Fruit fly (Drosophila melanogaster) whole organism, adult: Measurements from ENCODE around the gene Ir93a.

ENCODE experiments used
- CG11617 ChIP-seq: fragments of 200-800 bp; sonication (Bioruptor generic); optimal IDR thresholded peaks from 2 replicates; lab custom pipeline; 2017; ENCODE audit warnings: mild to moderate bottlenecking, missing biosample characterization, missing genetic modification reagents, missing genetic modification characterization
- CG12768 ChIP-seq: fragments of 200-800 bp; sonication (Bioruptor generic); optimal IDR thresholded peaks from 2 replicates; lab custom pipeline; 2017; ENCODE audit warnings: missing biosample characterization, missing genetic modification characterization, mild to moderate bottlenecking, moderate library complexity, missing genetic modification reagents
- CG14711 ChIP-seq: fragments of 200-800 bp; sonication (Bioruptor generic); optimal IDR thresholded peaks from 2 replicates; lab custom pipeline; 2018; ENCODE audit warnings: missing biosample characterization, mild to moderate bottlenecking, missing genetic modification characterization, moderate library complexity
- CG1620 ChIP-seq: fragments of 200-800 bp; sonication (Bioruptor generic); optimal IDR thresholded peaks from 2 replicates; lab custom pipeline; 2016; ENCODE audit warnings: missing biosample characterization, missing genetic modification characterization
- CG33017 ChIP-seq: fragments of 200-800 bp; sonication (Bioruptor generic); optimal IDR thresholded peaks from 2 replicates; lab custom pipeline; 2018; ENCODE audit warnings: missing biosample characterization, mild to moderate bottlenecking, missing genetic modification characterization, moderate library complexity
- CG5204 ChIP-seq: fragments of 200-800 bp; sonication (Bioruptor generic); optimal IDR thresholded peaks from 2 replicates; lab custom pipeline; 2016; ENCODE audit warnings: missing biosample characterization, missing genetic modification characterization
- CG7045 ChIP-seq: fragments of 200-800 bp; sonication (Bioruptor generic); optimal IDR thresholded peaks from 2 replicates; lab custom pipeline; 2017; ENCODE audit warnings: missing biosample characterization, mild to moderate bottlenecking, missing genetic modification characterization
- CG7101 ChIP-seq: fragments of 200-800 bp; sonication (Bioruptor generic); optimal IDR thresholded peaks from 2 replicates; lab custom pipeline; 2018; ENCODE audit warnings: missing biosample characterization, mild to moderate bottlenecking, missing genetic modification characterization, moderate library complexity
- Clk ChIP-seq: fragments of 200-800 bp; sonication (Bioruptor generic); optimal IDR thresholded peaks from 2 replicates; lab custom pipeline; 2017; ENCODE audit warnings: missing biosample characterization, missing genetic modification characterization
- Crg-1 ChIP-seq: fragments of 200-800 bp; sonication (Bioruptor generic); optimal IDR thresholded peaks from 2 replicates; lab custom pipeline; 2016; ENCODE audit warnings: missing biosample characterization, missing genetic modification characterization
- Hr96 ChIP-seq: fragments of 200-800 bp; sonication (Bioruptor generic); optimal IDR thresholded peaks from 2 replicates; lab custom pipeline; 2016; ENCODE audit warnings: missing biosample characterization, missing genetic modification characterization
- Mnt ChIP-seq: fragments of 200-800 bp; sonication (Bioruptor generic); optimal IDR thresholded peaks from 2 replicates; lab custom pipeline; 2016; ENCODE audit warnings: missing biosample characterization, mild to moderate bottlenecking, missing genetic modification characterization
- bab1 ChIP-seq: fragments of 200-800 bp; sonication (Bioruptor generic); optimal IDR thresholded peaks from 3 replicates; lab custom pipeline; 2019; ENCODE audit warnings: missing biosample characterization, mild to moderate bottlenecking, missing genetic modification characterization, moderate library complexity
- cic ChIP-seq: fragments of 200-800 bp; sonication (Bioruptor generic); optimal IDR thresholded peaks from 2 replicates; lab custom pipeline; 2017; ENCODE audit warnings: missing biosample characterization, mild to moderate bottlenecking, missing genetic modification characterization, moderate library complexity
- cnc ChIP-seq, 2 experiments: fragments of >200 bp; optimal IDR thresholded peaks; 2 replicates each; lab custom pipeline; 2017
- kay ChIP-seq: fragments of 200-800 bp; sonication (Bioruptor generic); peaks from one replicate; lab custom pipeline; 2016; ENCODE audit warnings: missing biosample characterization, missing genetic modification characterization, borderline replicate concordance
- ovo ChIP-seq: fragments of 200-800 bp; sonication (Bioruptor generic); optimal IDR thresholded peaks from 2 replicates; lab custom pipeline; 2016; ENCODE audit warnings: missing biosample characterization, missing genetic modification characterization
- pad ChIP-seq: fragments of 200-800 bp; sonication (Bioruptor generic); optimal IDR thresholded peaks from 3 replicates; lab custom pipeline; 2017; ENCODE audit warnings: missing biosample characterization, missing genetic modification characterization, mild to moderate bottlenecking, moderate library complexity, missing genetic modification reagents
- tj ChIP-seq: fragments of 200-800 bp; sonication (Bioruptor generic); optimal IDR thresholded peaks from 3 replicates; lab custom pipeline; 2017; ENCODE audit warnings: missing biosample characterization, mild to moderate bottlenecking, missing genetic modification characterization, moderate library complexity
- toe ChIP-seq: fragments of 200-800 bp; sonication (Bioruptor generic); optimal IDR thresholded peaks from 2 replicates; lab custom pipeline; 2016; ENCODE audit warnings: missing biosample characterization, missing genetic modification characterization

Ir93a gene

DNA sequence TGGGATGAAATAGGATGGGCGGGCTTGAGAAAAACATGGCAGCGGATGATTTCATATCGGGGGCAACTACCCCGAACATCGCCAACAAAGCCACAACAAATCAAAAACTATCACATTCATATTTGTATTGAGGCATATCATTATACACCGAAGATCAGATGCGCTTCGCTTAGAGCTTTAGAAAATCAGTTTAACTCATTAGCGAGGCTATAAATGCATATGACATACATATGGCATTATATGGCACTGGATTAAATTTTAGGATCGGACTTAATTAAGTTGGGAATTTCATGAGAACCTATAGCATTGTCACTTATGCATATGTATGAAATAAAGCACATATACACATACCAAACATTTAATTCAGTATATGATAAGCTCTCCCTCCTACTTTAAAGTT, 13.4 kb downstream of the Ir93a start:
- TF ChIP-seq Crg-1 (no peak), kay (GFP tag; lab: Kevin White, UChicago) (peak; percentile 48)

DNA sequence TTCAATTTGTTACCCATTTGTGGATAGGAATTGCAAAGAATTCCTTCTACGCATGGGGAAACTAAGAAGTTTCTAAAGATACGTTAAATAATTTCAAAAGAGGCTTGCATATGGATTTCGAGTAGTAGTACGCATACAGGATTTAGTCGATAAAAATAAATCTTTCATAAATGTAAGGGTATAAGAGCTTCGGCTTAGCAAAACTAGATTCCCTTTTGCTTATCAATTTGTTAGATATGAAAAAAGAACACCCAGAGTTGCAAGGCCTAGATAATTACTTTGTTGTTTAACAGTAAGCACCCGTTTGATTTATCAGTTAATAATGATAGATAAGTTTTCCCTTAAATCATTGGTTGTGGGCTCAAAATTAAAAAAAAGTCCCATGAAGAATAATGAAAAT, 14.3 kb downstream of the Ir93a start:
- no peak for TF ChIP-seq Hr96 (GFP tag; lab: Kevin White, UChicago)
- TF ChIP-seq pad (GFP tag; lab: Kevin White, UChicago), result no peak
- TF ChIP-seq CG1620 (GFP tag; lab: Kevin White, UChicago), result no peak
- TF ChIP-seq bab1 (GFP tag; lab: Kevin White, UChicago), result no peak
- TF ChIP-seq CG5204, result no peak
- TF ChIP-seq tj (GFP tag; lab: Kevin White, UChicago), result no peak
- no peak for TF ChIP-seq CG11617
- no peak for TF ChIP-seq ovo (GFP tag; lab: Kevin White, UChicago)
- no peak for TF ChIP-seq CG7045
- no peak for TF ChIP-seq CG33017 (tag; lab: Kevin White, UChicago)
- TF ChIP-seq CG14711 (tag; lab: Kevin White, UChicago), result no peak
- TF ChIP-seq Mnt (GFP tag; lab: Kevin White, UChicago), result no peak
- TF ChIP-seq kay (GFP tag; lab: Kevin White, UChicago), result no peak

DNA sequence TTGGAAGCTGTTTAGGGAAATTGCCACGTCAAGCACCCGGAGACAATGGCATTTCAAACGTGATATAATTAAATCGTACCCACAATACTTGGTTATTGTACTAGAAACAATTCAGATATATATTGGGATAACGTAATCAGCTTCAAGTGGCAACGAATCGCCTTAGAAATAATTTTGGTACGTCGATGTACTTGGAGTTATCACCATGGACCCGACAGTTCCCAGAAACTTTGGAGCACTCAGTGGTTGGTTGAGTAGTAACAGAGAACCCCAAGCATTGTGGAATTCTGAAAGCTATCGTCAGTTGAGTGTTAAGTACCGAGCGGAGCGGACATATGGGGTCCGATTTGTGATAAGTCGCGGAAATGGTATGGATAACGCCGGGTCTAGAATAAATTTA, 17.9 kb downstream of the Ir93a start, which contains the start of gene CG15695:
Gene CG15695 (plus strand): TSS at position 301 of the 400 bp plus-strand sequence.
- TF ChIP-seq ovo (GFP tag; lab: Kevin White, UChicago) (no peak), Clk (GFP tag; lab: Kevin White, UChicago) (no peak), CG7045 (no peak), CG12768 (GFP tag; lab: Kevin White, UChicago) (no peak), pad (GFP tag; lab: Kevin White, UChicago) (no peak), CG5204 (no peak), Crg-1 (no peak), cic (GFP tag; lab: Kevin White, UChicago) (no peak)

DNA sequence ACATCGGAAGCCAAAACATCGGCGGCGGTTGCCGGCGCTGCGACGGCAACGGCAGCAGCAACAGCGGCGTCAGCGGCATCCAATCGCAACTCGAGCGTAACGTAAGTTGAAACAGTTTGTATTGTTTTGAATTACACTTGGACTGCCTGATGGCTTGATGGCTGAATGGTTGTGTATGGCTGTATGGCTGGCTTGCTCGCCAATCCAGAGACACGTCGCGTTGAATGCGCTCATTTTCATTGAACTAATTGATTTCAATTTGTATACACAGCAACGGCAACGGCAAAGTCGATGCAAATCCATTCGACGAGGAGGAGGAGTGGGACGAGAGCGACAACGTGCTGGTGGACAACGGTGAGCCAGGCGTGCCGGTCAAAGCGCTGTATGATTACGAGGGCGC, 21.0 kb downstream of the Ir93a start:
- TF ChIP-seq tj (GFP tag; lab: Kevin White, UChicago) (peak; percentile 20), CG12768 (GFP tag; lab: Kevin White, UChicago) (peak; percentile 64), cic (GFP tag; lab: Kevin White, UChicago) (peak; percentile 99), CG7101 (tag; lab: Kevin White, UChicago) (no peak), CG1620 (GFP tag; lab: Kevin White, UChicago) (no peak), bab1 (GFP tag; lab: Kevin White, UChicago) (peak; percentile 52), CG14711 (tag; lab: Kevin White, UChicago) (no peak), pad (GFP tag; lab: Kevin White, UChicago) (no peak), Mnt (GFP tag; lab: Kevin White, UChicago) (peak; percentile 51), ovo (GFP tag; lab: Kevin White, UChicago) (peak; percentile 39), CG5204 (no peak)

DNA sequence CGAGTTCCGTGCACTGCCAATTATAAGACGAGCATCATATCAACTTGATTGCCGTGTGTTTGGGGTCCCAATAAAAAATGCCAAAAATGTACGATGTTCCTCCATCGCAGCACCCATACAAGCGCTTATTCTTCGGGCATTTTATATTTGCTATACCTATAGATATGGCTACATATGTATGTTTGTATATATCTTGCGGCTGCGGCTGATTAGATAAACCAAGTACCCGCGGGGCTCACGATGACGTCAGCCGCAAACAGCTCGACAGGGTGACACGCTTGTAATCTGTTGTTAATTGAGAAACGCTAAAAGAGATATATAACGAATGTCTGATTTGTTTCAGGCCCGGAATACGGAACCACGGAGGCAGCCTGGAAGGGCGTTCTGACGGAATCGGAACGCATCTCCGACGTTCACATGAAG, 22.5 kb downstream of the Ir93a start:
- TF ChIP-seq pad (GFP tag; lab: Kevin White, UChicago) (no peak), cic (GFP tag; lab: Kevin White, UChicago) (peak; percentile 48), kay (GFP tag; lab: Kevin White, UChicago) (peak; percentile 76)

DNA sequence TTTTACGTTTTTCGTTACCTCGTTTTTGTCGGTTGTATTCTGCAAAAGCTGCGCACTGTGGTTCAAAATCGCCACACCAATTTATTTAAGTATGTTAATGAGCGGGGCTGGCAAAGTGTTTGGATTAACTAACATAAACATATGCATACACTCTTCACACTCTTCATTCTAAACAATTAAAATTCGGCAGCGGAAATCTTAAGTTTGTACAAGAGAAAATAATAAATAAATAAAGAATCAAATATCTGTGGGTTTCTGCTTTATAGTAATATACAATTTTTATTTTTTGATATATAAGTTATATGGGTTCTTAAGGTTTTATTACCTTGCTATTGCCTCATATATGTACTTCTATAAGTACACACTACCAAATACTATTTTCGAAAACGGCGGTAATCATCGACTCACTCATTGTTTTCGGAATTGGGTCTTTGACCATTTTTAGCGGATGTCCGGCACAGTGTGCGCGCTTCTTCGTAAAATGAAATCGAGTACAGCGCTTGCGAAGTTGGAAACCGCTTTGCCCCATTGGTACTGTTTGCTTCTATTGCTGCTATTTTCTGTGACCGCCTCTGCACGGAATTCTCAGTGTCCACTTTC, 23.4 kb downstream of the Ir93a start:
- no peak for TF ChIP-seq Crg-1
- no peak for TF ChIP-seq CG33017 (tag; lab: Kevin White, UChicago)
- no peak for TF ChIP-seq Clk (GFP tag; lab: Kevin White, UChicago)
- no peak for TF ChIP-seq CG5204
- no peak for TF ChIP-seq Hr96 (GFP tag; lab: Kevin White, UChicago)

DNA sequence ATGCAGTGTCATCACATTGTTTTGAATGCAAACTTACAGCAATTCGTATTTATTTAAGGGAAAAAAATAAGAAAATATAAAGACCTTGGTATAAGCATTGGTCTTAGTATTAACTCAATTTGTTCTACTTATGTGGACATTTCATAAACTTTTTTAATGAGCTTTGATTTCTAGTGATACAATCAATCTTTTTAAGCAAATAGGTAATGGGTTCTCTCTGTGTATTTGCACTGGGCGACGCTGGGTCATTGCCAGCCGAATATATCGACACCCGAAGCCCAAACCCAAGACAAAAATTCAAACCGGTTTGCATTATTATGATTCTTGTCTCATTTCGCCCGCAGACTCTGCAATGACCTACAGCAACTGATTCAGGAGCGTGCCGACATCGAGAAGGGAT, 24.2 kb downstream of the Ir93a start:
- no peak for TF ChIP-seq toe (GFP tag; lab: Kevin White, UChicago)
- TF ChIP-seq bab1 (GFP tag; lab: Kevin White, UChicago), result no peak
- TF ChIP-seq cnc (optimal IDR thresholded peaks at IDR 0.05; lab: Kevin White, UChicago), result no peak
- no peak for TF ChIP-seq cic (GFP tag; lab: Kevin White, UChicago)
- no peak for TF ChIP-seq CG5204
- TF ChIP-seq pad (GFP tag; lab: Kevin White, UChicago), result no peak
- no peak for TF ChIP-seq ovo (GFP tag; lab: Kevin White, UChicago)
- TF ChIP-seq Clk (GFP tag; lab: Kevin White, UChicago), result no peak
- TF ChIP-seq kay (GFP tag; lab: Kevin White, UChicago), result no peak
- no peak for TF ChIP-seq CG11617
- TF ChIP-seq Mnt (GFP tag; lab: Kevin White, UChicago), result no peak
- TF ChIP-seq Hr96 (GFP tag; lab: Kevin White, UChicago), result no peak
- no peak for TF ChIP-seq CG12768 (GFP tag; lab: Kevin White, UChicago)
- TF ChIP-seq CG1620 (GFP tag; lab: Kevin White, UChicago), result no peak
- TF ChIP-seq tj (GFP tag; lab: Kevin White, UChicago), result no peak
- no peak for TF ChIP-seq CG7101 (tag; lab: Kevin White, UChicago)
- TF ChIP-seq CG33017 (tag; lab: Kevin White, UChicago), result no peak
- no peak for TF ChIP-seq CG7045
